Fruit fly (Drosophila melanogaster) whole organism, embryonic: ENCODE data around the gene CG5612.

Source experiments
- Adf1 ChIP-seq: fragments of 200-800 bp; sonication (Bioruptor generic); IDR thresholded peaks from 2 replicates; pipeline ENCODE4 v1.3.6; 2022; ENCODE audit warnings: missing biosample characterization, missing genetic modification characterization
- Antp ChIP-seq: fragments of 200-800 bp; sonication (Bioruptor generic); optimal IDR thresholded peaks from 3 replicates; lab custom pipeline; 2016; ENCODE audit warnings: missing biosample characterization, missing genetic modification characterization
- B-H1 ChIP-seq: fragments of 200-800 bp; sonication (Bioruptor generic); IDR thresholded peaks from 3 replicates; pipeline ENCODE4 v1.3.6; 2022; ENCODE audit warnings: missing biosample characterization, missing genetic modification characterization
- CG10366 ChIP-seq: fragments of 200-800 bp; sonication (Bioruptor generic); IDR thresholded peaks from 2 replicates; pipeline ENCODE4 v1.3.6; 2022; ENCODE audit warnings: missing biosample characterization, missing genetic modification characterization
- CG12236 ChIP-seq: fragments of 200-800 bp; sonication (Bioruptor generic); optimal IDR thresholded peaks from 2 replicates; lab custom pipeline; 2016; ENCODE audit warnings: missing biosample characterization, missing genetic modification characterization
- CG12391 ChIP-seq: fragments of 200-800 bp; sonication (Bioruptor generic); optimal IDR thresholded peaks from 3 replicates; lab custom pipeline; 2018; ENCODE audit warnings: missing biosample characterization, mild to moderate bottlenecking, missing genetic modification characterization, moderate library complexity
- CG13894 ChIP-seq: fragments of 200-800 bp; sonication (Bioruptor generic); optimal IDR thresholded peaks from 3 replicates; lab custom pipeline; 2018; ENCODE audit warnings: missing biosample characterization, mild to moderate bottlenecking, missing genetic modification characterization, moderate library complexity
- CG14014 ChIP-seq: fragments of 200-800 bp; sonication (Bioruptor generic); IDR thresholded peaks from 2 replicates; pipeline ENCODE4 v1.3.6; 2022; ENCODE audit warnings: missing biosample characterization, missing genetic modification characterization
- CG2120 ChIP-seq: fragments of 200-800 bp; sonication (Bioruptor generic); optimal IDR thresholded peaks from 3 replicates; lab custom pipeline; 2016; ENCODE audit warnings: missing biosample characterization, missing genetic modification characterization
- CG2129 ChIP-seq: fragments of 200-800 bp; sonication (Bioruptor generic); IDR thresholded peaks from 2 replicates; pipeline ENCODE4 v1.3.6; 2022; ENCODE audit warnings: missing biosample characterization, missing genetic modification characterization; ENCODE audit not compliant: partially characterized antibody
- CG2678 ChIP-seq: fragments of 200-800 bp; sonication (Bioruptor generic); optimal IDR thresholded peaks from 3 replicates; lab custom pipeline; 2019; ENCODE audit warnings: missing biosample characterization, mild to moderate bottlenecking, missing genetic modification characterization, moderate library complexity
- CG34422 ChIP-seq: fragments of 200-800 bp; sonication (Bioruptor generic); IDR thresholded peaks from 3 replicates; pipeline ENCODE4 v1.3.6; 2022; ENCODE audit warnings: missing biosample characterization, missing genetic modification characterization
- CG6175 ChIP-seq: fragments of 200-800 bp; sonication (Bioruptor generic); IDR thresholded peaks from 3 replicates; pipeline ENCODE4 v1.3.6; 2022; ENCODE audit warnings: missing biosample characterization, missing genetic modification characterization
- CG8089 ChIP-seq: fragments of 200-800 bp; sonication (Bioruptor generic); optimal IDR thresholded peaks from 3 replicates; lab custom pipeline; 2016; ENCODE audit warnings: missing biosample characterization, missing genetic modification characterization
- CG8359 ChIP-seq: fragments of 200-800 bp; sonication (Bioruptor generic); optimal IDR thresholded peaks from 2 replicates; lab custom pipeline; 2017; ENCODE audit warnings: missing biosample characterization, mild to moderate bottlenecking, missing genetic modification characterization, borderline replicate concordance
- CG8388 ChIP-seq: fragments of 200-800 bp; sonication (Bioruptor generic); optimal IDR thresholded peaks from 2 replicates; lab custom pipeline; 2019; ENCODE audit warnings: missing biosample characterization, mild to moderate bottlenecking, missing genetic modification characterization, moderate library complexity
- CG9817 ChIP-seq: fragments of 200-800 bp; sonication (Bioruptor generic); optimal IDR thresholded peaks from 2 replicates; lab custom pipeline; 2018; ENCODE audit warnings: missing biosample characterization, mild to moderate bottlenecking, missing genetic modification characterization, moderate library complexity
- E2f1 ChIP-seq: fragments of 200-800 bp; sonication (Bioruptor generic); IDR thresholded peaks from 2 replicates; pipeline ENCODE4 v1.3.6; 2022; ENCODE audit warnings: missing biosample characterization, missing genetic modification characterization
- HLH4C ChIP-seq: fragments of 200-800 bp; sonication (Bioruptor generic); IDR thresholded peaks from 3 replicates; pipeline ENCODE4 v1.3.6; 2022; ENCODE audit warnings: missing biosample characterization, missing genetic modification characterization; ENCODE audit not compliant: partially characterized antibody
- Hr51 ChIP-seq, 2 experiments: fragments of 200-800 bp; sonication (Bioruptor generic); optimal IDR thresholded peaks; 2 replicates in 1 of 2; 3 replicates in 1 of 2; lab custom pipeline; 2016 to 2018; ENCODE audit warnings: missing biosample characterization in 2 of 2, missing genetic modification characterization in 2 of 2, mild to moderate bottlenecking in 1 of 2, moderate library complexity in 1 of 2
- Med ChIP-seq: fragments of 200-800 bp; sonication (Bioruptor generic); peaks from one replicate; lab custom pipeline; 2016; ENCODE audit warnings: missing biosample characterization, missing genetic modification characterization, mild to moderate bottlenecking, inconsistent platforms, moderate library complexity
- Optix ChIP-seq: fragments of 200-800 bp; sonication (Bioruptor generic); IDR thresholded peaks from 3 replicates; pipeline ENCODE4 v1.3.6; 2022; ENCODE audit warnings: missing biosample characterization, missing genetic modification characterization
- Sox102F ChIP-seq: fragments of 200-800 bp; sonication (Bioruptor generic); optimal IDR thresholded peaks from 2 replicates; lab custom pipeline; 2018; ENCODE audit warnings: missing biosample characterization, mild to moderate bottlenecking, missing genetic modification characterization, moderate library complexity
- abd-A ChIP-seq: fragments of 200-800 bp; sonication (Bioruptor generic); optimal IDR thresholded peaks from 3 replicates; lab custom pipeline; 2019; ENCODE audit warnings: missing biosample characterization, mild to moderate bottlenecking, missing genetic modification characterization, moderate library complexity
- cg ChIP-seq: fragments of 200-800 bp; sonication (Bioruptor generic); optimal IDR thresholded peaks from 3 replicates; lab custom pipeline; 2019; ENCODE audit warnings: missing biosample characterization, mild to moderate bottlenecking, missing genetic modification characterization, moderate library complexity
- danr ChIP-seq: fragments of 200-800 bp; sonication (Bioruptor generic); IDR thresholded peaks from 2 replicates; pipeline ENCODE4 v1.3.6; 2022; ENCODE audit warnings: missing biosample characterization, missing genetic modification characterization
- dysf ChIP-seq: fragments of 200-800 bp; sonication (Bioruptor generic); IDR thresholded peaks from 3 replicates; pipeline ENCODE4 v1.3.6; 2022; ENCODE audit warnings: missing biosample characterization, missing genetic modification characterization
- fd96Cb ChIP-seq: fragments of 200-800 bp; sonication (Bioruptor generic); optimal IDR thresholded peaks from 2 replicates; lab custom pipeline; 2018; ENCODE audit warnings: missing biosample characterization, mild to moderate bottlenecking, missing genetic modification characterization, moderate library complexity
- ftz-f1 ChIP-seq: fragments of 200-800 bp; sonication (Bioruptor generic); optimal IDR thresholded peaks from 2 replicates; lab custom pipeline; 2016; ENCODE audit warnings: missing biosample characterization, missing genetic modification characterization
- gem ChIP-seq: fragments of 200-800 bp; sonication (Bioruptor generic); optimal IDR thresholded peaks from 2 replicates; lab custom pipeline; 2019; ENCODE audit warnings: missing biosample characterization, mild to moderate bottlenecking, missing genetic modification characterization, moderate library complexity
- gro ChIP-seq: fragments of 200-800 bp; sonication (Bioruptor generic); optimal IDR thresholded peaks from 2 replicates; lab custom pipeline; 2016; ENCODE audit warnings: missing biosample characterization, missing genetic modification characterization
- insv ChIP-seq, 2 experiments: fragments of 200-800 bp; sonication (Bioruptor generic); optimal IDR thresholded peaks; 3 replicates each; lab custom pipeline; 2016 to 2018; ENCODE audit warnings: missing biosample characterization in 2 of 2, missing genetic modification characterization in 2 of 2
- kah ChIP-seq: fragments of 200-800 bp; sonication (Bioruptor generic); optimal IDR thresholded peaks from 2 replicates; lab custom pipeline; 2018; ENCODE audit warnings: missing biosample characterization, mild to moderate bottlenecking, missing genetic modification characterization
- knrl ChIP-seq: fragments of 200-800 bp; sonication (Bioruptor generic); IDR thresholded peaks from 3 replicates; pipeline ENCODE4 v1.3.6; 2022; ENCODE audit warnings: missing biosample characterization, missing genetic modification characterization; ENCODE audit not compliant: partially characterized antibody
- lab ChIP-seq: fragments of 200-800 bp; sonication (Bioruptor generic); optimal IDR thresholded peaks from 3 replicates; lab custom pipeline; 2017; ENCODE audit warnings: missing biosample characterization, missing genetic modification characterization, mild to moderate bottlenecking, moderate library complexity, missing genetic modification reagents
- mam ChIP-seq: fragments of 200-800 bp; sonication (Bioruptor generic); optimal IDR thresholded peaks from 3 replicates; lab custom pipeline; 2016; ENCODE audit warnings: missing biosample characterization, missing genetic modification characterization
- pan ChIP-seq, 4 experiments: fragments of >200 bp in 3 of 4; fragments of 200-800 bp in 1 of 4; sonication (Bioruptor generic) in 1 of 4; optimal IDR thresholded peaks in 3 of 4; IDR thresholded peaks in 1 of 4; 2 replicates each; pipeline versions ENCODE4 v1.3.6 to Lab custom; 2017 to 2022; ENCODE audit warnings: missing biosample characterization in 2 of 4, missing genetic modification characterization in 2 of 4, mixed read lengths in 1 of 4
- prd ChIP-seq, 3 experiments: fragments of >200 bp in 2 of 3; fragments of 200-800 bp in 1 of 3; sonication (Bioruptor generic) in 1 of 3; optimal IDR thresholded peaks in 2 of 3; IDR thresholded peaks in 1 of 3; 2 replicates in 2 of 3; 3 replicates in 1 of 3; pipeline versions ENCODE4 v1.3.6 to Lab custom; 2017 to 2022; ENCODE audit warnings: missing biosample characterization in 1 of 3, missing genetic modification characterization in 1 of 3
- pum ChIP-seq: fragments of 200-800 bp; sonication (Bioruptor generic); optimal IDR thresholded peaks from 2 replicates; lab custom pipeline; 2016; ENCODE audit warnings: missing biosample characterization, missing genetic modification characterization
- row ChIP-seq: fragments of 200-800 bp; sonication (Bioruptor generic); IDR thresholded peaks from 3 replicates; pipeline ENCODE4 v1.3.6; 2022; ENCODE audit warnings: missing biosample characterization, missing genetic modification characterization
- sc ChIP-seq, 3 experiments: fragments of >200 bp in 2 of 3; fragments of 200-800 bp in 1 of 3; sonication (Bioruptor generic) in 1 of 3; optimal IDR thresholded peaks; 2 replicates in 2 of 3; 3 replicates in 1 of 3; lab custom pipeline; 2017; ENCODE audit warnings: mild to moderate bottlenecking in 1 of 3, missing biosample characterization in 1 of 3, missing genetic modification characterization in 1 of 3, missing genetic modification reagents in 1 of 3
- sd ChIP-seq: fragments of 200-800 bp; sonication (Bioruptor generic); optimal IDR thresholded peaks from 3 replicates; lab custom pipeline; 2018; ENCODE audit warnings: missing biosample characterization, mild to moderate bottlenecking, missing genetic modification characterization, moderate library complexity
- sens ChIP-seq: fragments of 200-800 bp; sonication (Bioruptor generic); peaks from one replicate; lab custom pipeline; 2016; ENCODE audit warnings: missing biosample characterization, missing genetic modification characterization
- slbo ChIP-seq: fragments of 200-800 bp; sonication (Bioruptor generic); IDR thresholded peaks from 2 replicates; pipeline ENCODE4 v1.3.6; 2022; ENCODE audit warnings: missing biosample characterization, missing genetic modification characterization
- sr ChIP-seq: fragments of 200-800 bp; sonication (Bioruptor generic); IDR thresholded peaks from 3 replicates; pipeline ENCODE4 v1.3.6; 2022; ENCODE audit warnings: missing biosample characterization, missing genetic modification characterization

Gene CG5612

dm6 chr3R:27609118-27610042 lies 16.4 kb downstream of the CG5612 start (continued):
- TF ChIP-seq CG10366 (GFP tag; lab: Robert Waterston, UW) (peak; percentile 10; the same call in 1 of the 2 replicates), pum (GFP tag; lab: Kevin White, UChicago) (no peak), gro (GFP tag; lab: Kevin White, UChicago) (peak; percentile 12), CG13894 (tag; lab: Kevin White, UChicago) (peak; percentile 14), Antp (GFP tag; lab: Kevin White, UChicago) (peak; percentile 9), gem (peak; percentile 26), sc (optimal IDR thresholded peaks at IDR 0.05; lab: Kevin White, UChicago) (no peak), sc (GFP tag; optimal IDR thresholded peaks at IDR 0.05; lab: Kevin White, UChicago) (no peak), dysf (GFP tag; lab: Robert Waterston, UW) (0 out of 3 replicates have a peak, but pooled peaks have one; percentile 19), sr (GFP tag; lab: Robert Waterston, UW) (peak; percentile 79; the same call in 2 of the 3 replicates), HLH4C (GFP tag; lab: Robert Waterston, UW) (no peak), fd96Cb (tag; lab: Kevin White, UChicago) (peak; percentile 8), prd (optimal IDR thresholded peaks at IDR 0.05; lab: Kevin White, UChicago) (no peak), prd (GFP tag; IDR thresholded peaks at IDR 0.05; lab: Robert Waterston, UW) (0 out of 3 replicates have a peak, but pooled peaks have one; percentile 11), CG14014 (GFP tag; lab: Robert Waterston, UW) (peak; percentile 20; the same call in 1 of the 2 replicates), sd (tag; lab: Kevin White, UChicago) (peak; percentile 5), kah (GFP tag; lab: Kevin White, UChicago) (no peak), B-H1 (GFP tag; lab: Robert Waterston, UW) (no peak), Sox102F (GFP tag; lab: Kevin White, UChicago) (peak; percentile 17), row (GFP tag; lab: Robert Waterston, UW) (peak; percentile 42; the same call in 2 of the 3 replicates), ftz-f1 (peak; percentile 58), CG8359 (no peak), CG8089 (GFP tag; lab: Kevin White, UChicago) (no peak), Adf1 (GFP tag; lab: Robert Waterston, UW) (peak; percentile 93), CG12236 (GFP tag; lab: Kevin White, UChicago) (no peak), Optix (GFP tag; lab: Robert Waterston, UW) (no peak), slbo (GFP tag; lab: Robert Waterston, UW) (0 out of 2 replicates have a peak, but pooled peaks have one; percentile 7), CG9817 (tag; lab: Kevin White, UChicago) (no peak), cg (GFP tag; lab: Kevin White, UChicago) (peak; percentile 49), lab (peak; percentile 15), Med (peak; percentile 87), CG8388 (GFP tag; lab: Kevin White, UChicago) (no peak), CG2120 (peak; percentile 19), pan (optimal IDR thresholded peaks at IDR 0.05; lab: Kevin White, UChicago) (no peak), pan (GFP tag; optimal IDR thresholded peaks at IDR 0.05 in 1 of 2, IDR thresholded peaks at IDR 0.05 in 1 of 2) (peak in 1 of 2 experiments; percentile 43), Hr51 (GFP tag; optimal IDR thresholded peaks at IDR 0.05; lab: Kevin White, UChicago) (peak in 1 of 2 experiments; percentile 32), knrl (GFP tag; lab: Robert Waterston, UW) (no peak), sens (peak; percentile 62), CG12391 (tag; lab: Kevin White, UChicago) (peak; percentile 5), insv (GFP tag; optimal IDR thresholded peaks at IDR 0.05; lab: Kevin White, UChicago) (no peak), CG2129 (no peak), CG2678 (peak; percentile 48), mam (GFP tag; lab: Kevin White, UChicago) (peak; percentile 15), danr (no peak), E2f1 (GFP tag; lab: Robert Waterston, UW) (0 out of 2 replicates have a peak, but pooled peaks have one; percentile 29), CG6175 (GFP tag; lab: Robert Waterston, UW) (peak; percentile 72; the same call in 1 of the 3 replicates), abd-A (tag; lab: Kevin White, UChicago) (peak; percentile 3), CG34422 (GFP tag; lab: Robert Waterston, UW) (0 out of 3 replicates have a peak, but pooled peaks have one; percentile 14)
